Fruit fly (Drosophila melanogaster): ENCODE measurements around the gene CG11555.

Gene CG11555

DNA sequence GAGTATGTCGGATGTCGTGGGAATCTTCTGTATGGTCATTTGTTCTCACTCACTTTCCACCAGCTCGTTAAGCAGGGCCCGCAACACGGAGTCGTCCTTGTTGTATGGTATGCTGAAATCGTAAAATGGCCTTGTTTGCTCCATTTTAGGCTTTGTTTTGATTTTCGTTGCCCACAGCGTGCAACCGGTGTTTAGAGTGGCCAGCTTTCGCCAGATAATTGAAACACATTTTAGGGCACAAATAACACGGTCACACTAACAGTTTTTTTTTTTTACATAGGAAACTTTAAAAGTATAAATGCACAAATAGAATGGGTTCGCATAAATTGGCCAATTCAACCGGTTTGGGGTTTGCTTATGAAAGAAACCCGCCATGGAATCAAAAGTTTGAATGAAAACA, 21.5 kb upstream of the CG11555 start, which contains the start of gene Rpp30:
Rpp30 (minus strand) TSS at position 200 of the 400 bp plus-strand sequence.
- TF ChIP-seq Pif1B (GFP tag; optimal IDR thresholded peaks at IDR 0.05), result no peak
- no peak for TF ChIP-seq CG4496 (GFP tag; IDR thresholded peaks at IDR 0.05)
- no peak for TF ChIP-seq fd96Ca (GFP tag; IDR thresholded peaks at IDR 0.05)
- no peak for TF ChIP-seq D1 (tag; optimal IDR thresholded peaks at IDR 0.05)
- TF ChIP-seq rn (GFP tag; IDR thresholded peaks at IDR 0.05), result no peak
- no peak for TF ChIP-seq CG15710 (tag; optimal IDR thresholded peaks at IDR 0.05)
- no peak for TF ChIP-seq CG17806 (tag; optimal IDR thresholded peaks at IDR 0.05)
- no peak for TF ChIP-seq CG8301 (tag; optimal IDR thresholded peaks at IDR 0.05)
- TF ChIP-seq CG9948 (tag; optimal IDR thresholded peaks at IDR 0.05), result no peak
- no peak for TF ChIP-seq CG34367 (tag; optimal IDR thresholded peaks at IDR 0.05)
- TF ChIP-seq Snoo (tag; optimal IDR thresholded peaks at IDR 0.05), result no peak
- no peak for TF ChIP-seq Ets98B (GFP tag; IDR thresholded peaks at IDR 0.05)
- no peak for TF ChIP-seq CG13204 (GFP tag; optimal IDR thresholded peaks at IDR 0.05)
- no peak for TF ChIP-seq CG12605 (GFP tag; IDR thresholded peaks at IDR 0.05)
- no peak for TF ChIP-seq EcR (GFP tag; optimal IDR thresholded peaks at IDR 0.05)
- TF ChIP-seq CG32121 (GFP tag; IDR thresholded peaks at IDR 0.05), result no peak
- TF ChIP-seq Pif1A (GFP tag; optimal IDR thresholded peaks at IDR 0.05), result no peak
- no peak for TF ChIP-seq CG8159 (tag; optimal IDR thresholded peaks at IDR 0.05)

DNA sequence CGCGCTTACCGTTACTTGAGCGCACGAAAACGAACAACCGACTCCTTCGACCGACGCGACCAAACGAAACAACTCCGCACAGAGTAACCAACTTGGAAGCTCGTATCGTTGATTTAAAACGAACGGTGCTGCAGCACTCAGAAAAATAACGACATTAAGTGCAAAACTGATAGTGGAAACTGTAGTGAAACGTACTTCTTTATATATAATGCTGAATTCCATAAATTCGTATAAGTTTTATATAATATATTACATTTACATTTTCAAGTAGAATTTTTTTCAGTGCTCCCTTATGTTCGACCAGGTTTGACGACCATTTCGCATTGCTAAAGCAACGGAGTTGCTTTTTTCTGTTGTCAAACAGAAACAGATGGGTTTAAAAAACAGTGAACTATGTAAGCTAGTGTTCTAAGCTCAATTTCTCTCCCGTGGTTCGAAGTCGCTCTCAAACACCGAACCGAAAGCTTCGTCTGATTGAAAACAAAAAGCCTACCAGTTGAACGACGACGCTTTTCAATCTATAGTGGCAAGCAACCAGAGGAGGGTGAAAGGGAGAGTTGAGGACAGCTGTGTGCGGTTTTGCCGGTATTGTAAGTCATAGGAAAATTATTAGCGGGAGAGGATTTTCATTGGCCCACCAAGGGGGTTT, 6.1 kb upstream of the CG11555 start, which contains the start of gene CG17075:
CG17075 (minus strand) TSS at position 65 of the 649 bp plus-strand sequence.
- TF ChIP-seq CG9948 (tag; optimal IDR thresholded peaks at IDR 0.05) (peak; percentile 80), CG32121 (GFP tag; IDR thresholded peaks at IDR 0.05) (peak; percentile 94), gl (tag; optimal IDR thresholded peaks at IDR 0.05) (peak; percentile 62), CG17806 (tag; optimal IDR thresholded peaks at IDR 0.05) (peak; percentile 82), CG10348 (GFP tag; IDR thresholded peaks at IDR 0.05) (peak; percentile 86), EcR (GFP tag; optimal IDR thresholded peaks at IDR 0.05) (no peak), CG13204 (GFP tag; optimal IDR thresholded peaks at IDR 0.05) (no peak), CG14655 (GFP tag; optimal IDR thresholded peaks at IDR 0.05) (no peak), CG4496 (GFP tag; IDR thresholded peaks at IDR 0.05) (peak; percentile 96), CG8301 (tag; optimal IDR thresholded peaks at IDR 0.05) (peak; percentile 83), CG15710 (tag; optimal IDR thresholded peaks at IDR 0.05) (peak; percentile 87), Snoo (tag; optimal IDR thresholded peaks at IDR 0.05) (peak; percentile 73), CG8159 (tag; optimal IDR thresholded peaks at IDR 0.05) (peak; percentile 85), fd96Ca (GFP tag; IDR thresholded peaks at IDR 0.05) (peak; percentile 92), rn (GFP tag; IDR thresholded peaks at IDR 0.05) (peak; percentile 89), CG12605 (GFP tag; IDR thresholded peaks at IDR 0.05) (peak; percentile 93), D1 (tag; optimal IDR thresholded peaks at IDR 0.05) (no peak), CG34367 (tag; optimal IDR thresholded peaks at IDR 0.05) (peak; percentile 78), Ets98B (GFP tag; IDR thresholded peaks at IDR 0.05) (peak; percentile 95)

DNA sequence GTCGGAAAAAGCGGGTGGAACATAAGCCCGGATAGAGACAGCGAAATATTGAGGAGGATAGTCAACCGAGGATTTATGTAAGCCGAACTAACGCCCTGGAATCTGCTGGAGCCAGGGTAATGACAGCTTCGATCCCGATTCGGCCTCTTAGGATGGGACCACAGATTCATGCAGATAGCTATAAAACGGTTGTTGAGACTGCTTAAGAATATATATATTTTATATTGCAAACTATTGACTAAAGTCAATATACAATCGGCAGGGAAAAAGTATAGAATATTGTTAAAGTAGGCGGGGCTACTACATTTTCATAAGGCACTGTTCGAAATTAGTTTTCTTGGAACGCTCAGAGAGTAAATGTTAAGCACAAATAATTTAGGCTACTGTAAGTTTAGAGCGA, 4.8 kb upstream of the CG11555 start, which contains the start of gene CG3345:
CG3345 (plus strand) TSS at position 301 of the 400 bp plus-strand sequence.
- TF ChIP-seq D1 (tag; optimal IDR thresholded peaks at IDR 0.05), result no peak
- no peak for TF ChIP-seq Pif1B (GFP tag; optimal IDR thresholded peaks at IDR 0.05)
- TF ChIP-seq CG14655 (GFP tag; optimal IDR thresholded peaks at IDR 0.05), result no peak
- no peak for TF ChIP-seq CG10348 (GFP tag; IDR thresholded peaks at IDR 0.05)
- no peak for TF ChIP-seq CG34367 (tag; optimal IDR thresholded peaks at IDR 0.05)
- no peak for TF ChIP-seq CG4496 (GFP tag; IDR thresholded peaks at IDR 0.05)
- no peak for TF ChIP-seq CG8159 (tag; optimal IDR thresholded peaks at IDR 0.05)
- TF ChIP-seq CG32121 (GFP tag; IDR thresholded peaks at IDR 0.05), result no peak
- no peak for TF ChIP-seq CG12605 (GFP tag; IDR thresholded peaks at IDR 0.05)
- no peak for TF ChIP-seq CG15710 (tag; optimal IDR thresholded peaks at IDR 0.05)
- no peak for TF ChIP-seq Snoo (tag; optimal IDR thresholded peaks at IDR 0.05)
- TF ChIP-seq fd96Ca (GFP tag; IDR thresholded peaks at IDR 0.05), result no peak
- TF ChIP-seq Ets98B (GFP tag; IDR thresholded peaks at IDR 0.05), result no peak
- no peak for TF ChIP-seq gl (tag; optimal IDR thresholded peaks at IDR 0.05)
- TF ChIP-seq CG17806 (tag; optimal IDR thresholded peaks at IDR 0.05), result no peak
- TF ChIP-seq CG13204 (GFP tag; optimal IDR thresholded peaks at IDR 0.05), result no peak

DNA sequence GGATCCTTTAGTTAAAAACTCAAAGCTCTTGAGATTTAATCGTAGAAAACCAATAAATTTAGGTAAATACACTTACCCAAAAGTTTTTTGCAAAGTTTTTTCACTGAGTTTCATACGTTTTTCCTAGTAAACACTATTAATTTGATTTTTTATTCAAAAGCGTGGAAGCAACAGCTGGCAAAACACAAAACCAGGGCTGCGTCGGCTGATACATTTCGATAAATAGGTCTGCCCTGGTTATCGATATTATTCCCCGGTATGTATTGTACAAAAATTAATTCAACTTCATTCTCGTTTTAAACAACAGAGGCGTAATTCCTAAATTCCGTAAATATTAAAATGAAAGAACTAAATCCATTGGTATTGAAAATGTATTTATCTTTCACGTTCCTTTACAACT, 2.1 kb upstream of the CG11555 start, which contains the start of gene Dus1:
Dus1 (minus strand) TSS at position 192 of the 400 bp plus-strand sequence.
- TF ChIP-seq CG17806 (tag; optimal IDR thresholded peaks at IDR 0.05) (no peak), EcR (GFP tag; optimal IDR thresholded peaks at IDR 0.05) (no peak), CG15710 (tag; optimal IDR thresholded peaks at IDR 0.05) (no peak), Pif1A (GFP tag; optimal IDR thresholded peaks at IDR 0.05) (no peak), CG32121 (GFP tag; IDR thresholded peaks at IDR 0.05) (no peak), Pif1B (GFP tag; optimal IDR thresholded peaks at IDR 0.05) (no peak)

DNA sequence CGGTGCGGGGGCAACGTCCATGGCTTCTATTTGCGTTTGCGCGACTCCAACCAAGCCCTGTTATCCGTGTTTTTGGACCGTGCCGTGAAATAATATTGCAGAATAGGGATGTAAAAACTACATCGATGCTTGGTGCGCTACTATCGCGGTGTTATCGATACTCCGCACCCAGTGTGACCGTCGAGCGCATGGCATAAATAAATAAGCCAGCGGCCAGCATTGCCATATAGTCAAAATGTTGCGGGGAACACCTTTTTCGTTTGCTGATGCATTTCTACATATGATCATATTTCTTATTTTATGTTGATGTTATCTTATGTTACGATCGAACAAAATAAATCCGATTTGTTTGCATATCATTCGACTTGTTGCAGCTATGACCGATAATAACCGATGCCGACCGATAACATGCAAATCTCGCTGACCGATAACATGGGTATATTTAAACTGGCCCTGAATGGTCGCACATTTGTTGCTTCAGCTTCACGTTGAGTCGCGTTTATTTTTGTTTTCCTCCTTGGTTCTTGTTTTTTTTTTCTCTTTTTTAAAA, 3.6 kb downstream of the CG11555 start, which contains the start of gene smo:
smo (plus strand) TSS at position 461 of the 550 bp plus-strand sequence.
- TF ChIP-seq EcR (GFP tag; optimal IDR thresholded peaks at IDR 0.05) (peak; percentile 27), Snoo (tag; optimal IDR thresholded peaks at IDR 0.05) (no peak)

DNA sequence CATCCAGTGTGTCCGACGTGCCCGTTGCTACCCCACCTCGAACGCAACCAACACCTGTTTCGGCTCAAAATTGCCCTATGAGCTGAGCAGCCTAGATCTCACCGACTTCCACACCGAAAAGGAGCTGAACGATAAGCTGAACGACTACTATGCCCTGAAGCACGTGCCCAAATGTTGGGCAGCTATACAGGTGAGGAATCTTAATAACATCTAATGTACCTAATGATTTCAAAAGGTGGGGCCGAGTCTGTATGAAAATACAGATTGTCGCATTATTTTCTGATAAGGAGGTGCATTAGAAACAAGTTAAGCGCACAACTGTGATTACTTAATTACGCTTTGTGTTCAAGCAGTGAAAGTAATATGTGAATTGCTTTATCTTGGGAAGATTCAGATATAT, 4.5 kb downstream of the CG11555 start, which contains the start of gene CG17078:
CG17078 (minus strand) TSS at position 101 of the 400 bp plus-strand sequence.
- no peak for TF ChIP-seq CG17806 (tag; optimal IDR thresholded peaks at IDR 0.05)
- no peak for TF ChIP-seq D1 (tag; optimal IDR thresholded peaks at IDR 0.05)
- TF ChIP-seq CG12605 (GFP tag; IDR thresholded peaks at IDR 0.05), result no peak
- TF ChIP-seq CG8159 (tag; optimal IDR thresholded peaks at IDR 0.05), result no peak
- TF ChIP-seq gl (tag; optimal IDR thresholded peaks at IDR 0.05), result no peak
- TF ChIP-seq CG8301 (tag; optimal IDR thresholded peaks at IDR 0.05), result no peak
- TF ChIP-seq Snoo (tag; optimal IDR thresholded peaks at IDR 0.05), result no peak
- no peak for TF ChIP-seq Pif1B (GFP tag; optimal IDR thresholded peaks at IDR 0.05)
- no peak for TF ChIP-seq EcR (GFP tag; optimal IDR thresholded peaks at IDR 0.05)
- no peak for TF ChIP-seq rn (GFP tag; IDR thresholded peaks at IDR 0.05)
- no peak for TF ChIP-seq CG9948 (tag; optimal IDR thresholded peaks at IDR 0.05)
- TF ChIP-seq CG14655 (GFP tag; optimal IDR thresholded peaks at IDR 0.05), result no peak
- TF ChIP-seq CG13204 (GFP tag; optimal IDR thresholded peaks at IDR 0.05), result no peak
- TF ChIP-seq CG10348 (GFP tag; IDR thresholded peaks at IDR 0.05), result no peak
- no peak for TF ChIP-seq CG15710 (tag; optimal IDR thresholded peaks at IDR 0.05)
- no peak for TF ChIP-seq CG34367 (tag; optimal IDR thresholded peaks at IDR 0.05)
- no peak for TF ChIP-seq CG4496 (GFP tag; IDR thresholded peaks at IDR 0.05)
- TF ChIP-seq Pif1A (GFP tag; optimal IDR thresholded peaks at IDR 0.05), result no peak

Data from whole organism, pupa.